Fruit fly (Drosophila melanogaster) whole organism, embryonic: ENCODE measurements around the gene CG18747.
A peak's percentile ranks its signal among the peaks of the same experiment; 100 is the strongest.

Experiments used
- Asciz ChIP-seq: fragments of 200-800 bp; sonication (Bioruptor generic); optimal IDR thresholded peaks from 2 replicates; lab custom pipeline; 2017; ENCODE audit warnings: missing biosample characterization, mild to moderate bottlenecking, missing genetic modification characterization, missing genetic modification reagents
- CG10654 ChIP-seq: fragments of 200-800 bp; sonication (Bioruptor generic); optimal IDR thresholded peaks from 2 replicates; lab custom pipeline; 2016; ENCODE audit warnings: missing biosample characterization, missing genetic modification characterization
- CG11695 ChIP-seq: fragments of 200-800 bp; sonication (Bioruptor generic); IDR thresholded peaks from 3 replicates; pipeline ENCODE4 v1.3.6; 2022; ENCODE audit warnings: missing biosample characterization, missing genetic modification characterization
- CG11696 ChIP-seq: fragments of 200-800 bp; sonication (Bioruptor generic); IDR thresholded peaks from 2 replicates; pipeline ENCODE4 v1.3.6; 2022; ENCODE audit warnings: missing biosample characterization, missing genetic modification characterization
- CG13424 ChIP-seq: fragments of 200-800 bp; sonication (Bioruptor generic); optimal IDR thresholded peaks from 2 replicates; lab custom pipeline; 2019; ENCODE audit warnings: missing biosample characterization, mild to moderate bottlenecking, missing genetic modification characterization, moderate library complexity
- CG13894 ChIP-seq: fragments of 200-800 bp; sonication (Bioruptor generic); optimal IDR thresholded peaks from 3 replicates; lab custom pipeline; 2018; ENCODE audit warnings: missing biosample characterization, mild to moderate bottlenecking, missing genetic modification characterization, moderate library complexity
- CG14014 ChIP-seq: fragments of 200-800 bp; sonication (Bioruptor generic); IDR thresholded peaks from 2 replicates; pipeline ENCODE4 v1.3.6; 2022; ENCODE audit warnings: missing biosample characterization, missing genetic modification characterization
- CG14710 ChIP-seq: fragments of 200-800 bp; sonication (Bioruptor generic); optimal IDR thresholded peaks from 3 replicates; lab custom pipeline; 2019; ENCODE audit warnings: missing biosample characterization, mild to moderate bottlenecking, missing genetic modification characterization, moderate library complexity
- CG15073 ChIP-seq: fragments of 200-800 bp; sonication (Bioruptor generic); optimal IDR thresholded peaks from 2 replicates; lab custom pipeline; 2016; ENCODE audit warnings: missing biosample characterization, missing genetic modification characterization
- CG15269 ChIP-seq: fragments of 200-800 bp; sonication (Bioruptor generic); optimal IDR thresholded peaks from 2 replicates; lab custom pipeline; 2018; ENCODE audit warnings: missing biosample characterization, mild to moderate bottlenecking, missing genetic modification characterization, moderate library complexity
- CG15696 ChIP-seq: fragments of 200-800 bp; sonication (Bioruptor generic); optimal IDR thresholded peaks from 2 replicates; lab custom pipeline; 2019; ENCODE audit warnings: missing biosample characterization, mild to moderate bottlenecking, missing genetic modification characterization, moderate library complexity
- CG16815 ChIP-seq: fragments of 200-800 bp; sonication (Bioruptor generic); optimal IDR thresholded peaks from 3 replicates; lab custom pipeline; 2017; ENCODE audit warnings: missing biosample characterization, mild to moderate bottlenecking, missing genetic modification characterization
- CG17568 ChIP-seq: fragments of 200-800 bp; sonication (Bioruptor generic); optimal IDR thresholded peaks from 2 replicates; lab custom pipeline; 2018; ENCODE audit warnings: missing biosample characterization, mild to moderate bottlenecking, missing genetic modification characterization, moderate library complexity
- CG3281 ChIP-seq: fragments of 200-800 bp; sonication (Bioruptor generic); optimal IDR thresholded peaks from 3 replicates; lab custom pipeline; 2017; ENCODE audit warnings: missing biosample characterization, mild to moderate bottlenecking, missing genetic modification characterization
- CG4617 ChIP-seq: fragments of 200-800 bp; sonication (Bioruptor generic); optimal IDR thresholded peaks from 3 replicates; lab custom pipeline; 2016; ENCODE audit warnings: missing biosample characterization, missing genetic modification characterization, borderline replicate concordance
- CG4707 ChIP-seq: fragments of 200-800 bp; sonication (Bioruptor generic); optimal IDR thresholded peaks from 2 replicates; lab custom pipeline; 2018; ENCODE audit warnings: missing biosample characterization, mild to moderate bottlenecking, missing genetic modification characterization, moderate library complexity
- CG6654 ChIP-seq: fragments of 200-800 bp; sonication (Bioruptor generic); optimal IDR thresholded peaks from 2 replicates; lab custom pipeline; 2017; ENCODE audit warnings: missing biosample characterization, mild to moderate bottlenecking, missing genetic modification characterization
- CG6813 ChIP-seq: fragments of 200-800 bp; sonication (Bioruptor generic); optimal IDR thresholded peaks from 2 replicates; lab custom pipeline; 2017; ENCODE audit warnings: missing biosample characterization, missing genetic modification characterization, mild to moderate bottlenecking, moderate library complexity, missing genetic modification reagents
- CG7928 ChIP-seq: fragments of 200-800 bp; sonication (Bioruptor generic); optimal IDR thresholded peaks from 2 replicates; lab custom pipeline; 2017; ENCODE audit warnings: missing biosample characterization, mild to moderate bottlenecking, missing genetic modification characterization
- CG8388 ChIP-seq: fragments of 200-800 bp; sonication (Bioruptor generic); optimal IDR thresholded peaks from 2 replicates; lab custom pipeline; 2019; ENCODE audit warnings: missing biosample characterization, mild to moderate bottlenecking, missing genetic modification characterization, moderate library complexity
- CG8478 ChIP-seq: fragments of >200 bp; optimal IDR thresholded peaks from 2 replicates; lab custom pipeline; 2018
- CG9797 ChIP-seq: fragments of 200-800 bp; sonication (Bioruptor generic); optimal IDR thresholded peaks from 3 replicates; lab custom pipeline; 2018; ENCODE audit warnings: missing biosample characterization, mild to moderate bottlenecking, missing genetic modification characterization
- Dad ChIP-seq: fragments of 200-800 bp; sonication (Bioruptor generic); optimal IDR thresholded peaks from 3 replicates; lab custom pipeline; 2016; ENCODE audit warnings: missing biosample characterization, missing genetic modification characterization
- Dll ChIP-seq: fragments of 200-800 bp; sonication (Bioruptor generic); IDR thresholded peaks from 4 replicates; pipeline ENCODE4 v1.3.6; 2022; ENCODE audit warnings: missing biosample characterization, missing genetic modification characterization; ENCODE audit not compliant: partially characterized antibody
- Fer1 ChIP-seq: fragments of 200-800 bp; sonication (Bioruptor generic); optimal IDR thresholded peaks from 2 replicates; lab custom pipeline; 2017; ENCODE audit warnings: missing biosample characterization, mild to moderate bottlenecking, missing genetic modification characterization
- Hmx ChIP-seq: fragments of 200-800 bp; sonication (Bioruptor generic); optimal IDR thresholded peaks from 2 replicates; lab custom pipeline; 2016; ENCODE audit warnings: missing biosample characterization, missing genetic modification characterization
- Hr3 ChIP-seq: fragments of 200-800 bp; sonication (Bioruptor generic); optimal IDR thresholded peaks from 3 replicates; lab custom pipeline; 2016; ENCODE audit warnings: missing biosample characterization, missing genetic modification characterization
- NC2β ChIP-seq: fragments of 200-800 bp; sonication (Bioruptor generic); optimal IDR thresholded peaks from 2 replicates; lab custom pipeline; 2016; ENCODE audit warnings: missing biosample characterization, missing genetic modification characterization
- Nf-YB ChIP-seq: fragments of 200-800 bp; sonication (Bioruptor generic); optimal IDR thresholded peaks from 3 replicates; lab custom pipeline; 2019; ENCODE audit warnings: missing biosample characterization, mild to moderate bottlenecking, missing genetic modification characterization, moderate library complexity
- NfI ChIP-seq: fragments of 200-800 bp; sonication (Bioruptor generic); optimal IDR thresholded peaks from 3 replicates; lab custom pipeline; 2018; ENCODE audit warnings: missing biosample characterization, mild to moderate bottlenecking, missing genetic modification characterization, moderate library complexity
- Oli ChIP-seq: fragments of 200-800 bp; sonication (Bioruptor generic); optimal IDR thresholded peaks from 2 replicates; lab custom pipeline; 2018; ENCODE audit warnings: missing biosample characterization, mild to moderate bottlenecking, missing genetic modification characterization, moderate library complexity
- Sin3A ChIP-seq: fragments of >200 bp; optimal IDR thresholded peaks from 2 replicates; lab custom pipeline; 2018
- Six4 ChIP-seq: fragments of 200-800 bp; sonication (Bioruptor generic); optimal IDR thresholded peaks from 2 replicates; lab custom pipeline; 2016; ENCODE audit warnings: missing biosample characterization, missing genetic modification characterization
- Taf1 ChIP-seq: fragments of 200-800 bp; sonication (Bioruptor generic); IDR thresholded peaks from 2 replicates; pipeline ENCODE4 v1.3.6; 2022; ENCODE audit warnings: missing biosample characterization, missing genetic modification characterization
- ac ChIP-seq: fragments of 200-800 bp; sonication (Bioruptor generic); optimal IDR thresholded peaks from 3 replicates; lab custom pipeline; 2017; ENCODE audit warnings: missing biosample characterization, mild to moderate bottlenecking, missing genetic modification characterization
- ap ChIP-seq: fragments of 200-800 bp; sonication (Bioruptor generic); IDR thresholded peaks from 2 replicates; pipeline ENCODE4 v1.3.6; 2022; ENCODE audit warnings: missing biosample characterization, missing genetic modification characterization
- chif ChIP-seq, 2 experiments: fragments of 200-800 bp; sonication (Bioruptor generic); optimal IDR thresholded peaks; 3 replicates each; lab custom pipeline; 2016; ENCODE audit warnings: missing biosample characterization in 2 of 2, missing genetic modification characterization in 2 of 2
- chinmo ChIP-seq: fragments of 200-800 bp; sonication (Bioruptor generic); IDR thresholded peaks from 4 replicates; pipeline ENCODE4 v1.3.6; 2022; ENCODE audit warnings: missing biosample characterization, missing genetic modification characterization; ENCODE audit not compliant: partially characterized antibody
- croc ChIP-seq: fragments of 200-800 bp; sonication (Bioruptor generic); conservative IDR thresholded peaks from 3 replicates; pipeline ENCODE4 v1.3.6; 2022; ENCODE audit warnings: missing biosample characterization, missing genetic modification characterization
- fd64A ChIP-seq: fragments of 200-800 bp; sonication (Bioruptor generic); optimal IDR thresholded peaks from 3 replicates; lab custom pipeline; 2018; ENCODE audit warnings: missing biosample characterization, mild to moderate bottlenecking, missing genetic modification characterization
- fru ChIP-seq: fragments of >200 bp; optimal IDR thresholded peaks from 2 replicates; lab custom pipeline; 2017
- gsb ChIP-seq: fragments of 200-800 bp; sonication (Bioruptor generic); IDR thresholded peaks from 2 replicates; pipeline ENCODE4 v1.3.6; 2022; ENCODE audit warnings: missing biosample characterization, missing genetic modification characterization
- her ChIP-seq: fragments of 200-800 bp; sonication (Bioruptor generic); optimal IDR thresholded peaks from 2 replicates; lab custom pipeline; 2016; ENCODE audit warnings: missing biosample characterization, missing genetic modification characterization
- lab ChIP-seq: fragments of 200-800 bp; sonication (Bioruptor generic); optimal IDR thresholded peaks from 3 replicates; lab custom pipeline; 2017; ENCODE audit warnings: missing biosample characterization, missing genetic modification characterization, mild to moderate bottlenecking, moderate library complexity, missing genetic modification reagents
- lbe ChIP-seq: fragments of 200-800 bp; sonication (Bioruptor generic); optimal IDR thresholded peaks from 2 replicates; lab custom pipeline; 2016; ENCODE audit warnings: missing biosample characterization, mild to moderate bottlenecking, missing genetic modification characterization
- lov ChIP-seq, 2 experiments: fragments of 200-800 bp in 1 of 2; fragments of >200 bp in 1 of 2; sonication (Bioruptor generic) in 1 of 2; IDR thresholded peaks in 1 of 2; optimal IDR thresholded peaks in 1 of 2; 2 replicates in 1 of 2; 3 replicates in 1 of 2; pipeline versions ENCODE4 v1.3.6 to Lab custom; 2017 to 2022; ENCODE audit warnings: missing biosample characterization in 1 of 2, missing genetic modification characterization in 1 of 2
- rib ChIP-seq: fragments of 200-800 bp; sonication (Bioruptor generic); IDR thresholded peaks from 2 replicates; pipeline ENCODE4 v1.3.6; 2022; ENCODE audit warnings: missing biosample characterization, missing genetic modification characterization
- sd ChIP-seq: fragments of 200-800 bp; sonication (Bioruptor generic); optimal IDR thresholded peaks from 3 replicates; lab custom pipeline; 2018; ENCODE audit warnings: missing biosample characterization, mild to moderate bottlenecking, missing genetic modification characterization, moderate library complexity
- sens ChIP-seq: fragments of 200-800 bp; sonication (Bioruptor generic); peaks from one replicate; lab custom pipeline; 2016; ENCODE audit warnings: missing biosample characterization, missing genetic modification characterization
- tap ChIP-seq: fragments of 200-800 bp; optimal IDR thresholded peaks from 3 replicates; lab custom pipeline; 2019; ENCODE audit warnings: missing biosample characterization, mild to moderate bottlenecking, missing genetic modification characterization, moderate library complexity
- ttk ChIP-seq: fragments of 200-800 bp; sonication (Bioruptor generic); IDR thresholded peaks from 2 replicates; pipeline ENCODE4 v2.1.2; 2022; ENCODE audit warnings: missing biosample characterization, missing genetic modification characterization

CG18747 gene

dm6 chr3R:7779620-7780019 is 3.6 kb downstream of the CG18747 start (continued):
- no peak for TF ChIP-seq sd (tag; lab: Kevin White, UChicago)
- TF ChIP-seq NC2β (GFP tag; lab: Kevin White, UChicago) = no peak
- no peak for TF ChIP-seq Sin3A (lab: Kevin White, UChicago)
- no peak for TF ChIP-seq her
- TF ChIP-seq Oli = peak; percentile 42
- TF ChIP-seq Dad (GFP tag; lab: Kevin White, UChicago) = no peak
- no peak for TF ChIP-seq lbe (GFP tag; lab: Kevin White, UChicago)
- no peak for TF ChIP-seq CG8478
- TF ChIP-seq CG6813 (GFP tag; lab: Kevin White, UChicago) = no peak
- peak; percentile 29 for TF ChIP-seq CG8388 (GFP tag; lab: Kevin White, UChicago)
- TF ChIP-seq CG13424 (tag; lab: Kevin White, UChicago) = peak; percentile 47
- TF ChIP-seq CG9797 = no peak
- no peak for TF ChIP-seq ap (GFP tag; lab: Robert Waterston, UW)
- TF ChIP-seq CG16815 (GFP tag; lab: Kevin White, UChicago) = no peak
- TF ChIP-seq Nf-YB (GFP tag; lab: Kevin White, UChicago) = no peak
- TF ChIP-seq sens (GFP tag; lab: Kevin White, UChicago) = peak; percentile 59
- no peak for TF ChIP-seq CG7928 (GFP tag; lab: Kevin White, UChicago)
- no peak for TF ChIP-seq CG6654 (GFP tag; lab: Kevin White, UChicago)
- TF ChIP-seq croc = no peak
- no peak for TF ChIP-seq lab (GFP tag; lab: Kevin White, UChicago)
- peak; percentile 79 for TF ChIP-seq CG4707 (GFP tag; lab: Kevin White, UChicago)
- no peak for TF ChIP-seq CG4617 (GFP tag; lab: Kevin White, UChicago)
- TF ChIP-seq fd64A = peak; percentile 34
- TF ChIP-seq CG13894 (tag; lab: Kevin White, UChicago) = no peak
- peak; percentile 10; the same call in 1 of the 2 replicates for TF ChIP-seq ttk (GFP tag; lab: Robert Waterston, UW)
- no peak for TF ChIP-seq Six4
- no peak for TF ChIP-seq rib (GFP tag; lab: Robert Waterston, UW)
- 0 out of 2 replicates have a peak, but pooled peaks have one; percentile 8 for TF ChIP-seq CG11696 (GFP tag; lab: Robert Waterston, UW)
- no peak for TF ChIP-seq CG15073 (GFP tag; lab: Kevin White, UChicago)
- TF ChIP-seq CG14710 (tag; lab: Kevin White, UChicago) = no peak
- TF ChIP-seq Hmx (GFP tag; lab: Kevin White, UChicago) = no peak
- no peak for TF ChIP-seq CG10654 (GFP tag; lab: Kevin White, UChicago)
- no peak for TF ChIP-seq fru (lab: Kevin White, UChicago)
- TF ChIP-seq Fer1 (GFP tag; lab: Kevin White, UChicago) = no peak
- TF ChIP-seq CG3281 (GFP tag; lab: Kevin White, UChicago) = no peak
- no peak for TF ChIP-seq Taf1
- no peak for TF ChIP-seq chif (GFP tag; optimal IDR thresholded peaks at IDR 0.05; lab: Kevin White, UChicago)
- TF ChIP-seq NfI (GFP tag; lab: Kevin White, UChicago) = peak; percentile 64
- no peak for TF ChIP-seq ac
- TF ChIP-seq lov (optimal IDR thresholded peaks at IDR 0.05; lab: Kevin White, UChicago) = no peak
- TF ChIP-seq lov (GFP tag; IDR thresholded peaks at IDR 0.05; lab: Robert Waterston, UW) = peak; percentile 78; the same call in 2 of the 3 replicates
- TF ChIP-seq Hr3 (GFP tag; lab: Kevin White, UChicago) = no peak
- TF ChIP-seq CG17568 = peak; percentile 12
- TF ChIP-seq tap (tag; lab: Kevin White, UChicago) = peak; percentile 19
- TF ChIP-seq Dll = no peak
- TF ChIP-seq CG11695 = no peak
- TF ChIP-seq chinmo (GFP tag; lab: Robert Waterston, UW) = 0 out of 4 replicates have a peak, but pooled peaks have one; percentile 38
- TF ChIP-seq gsb (GFP tag; lab: Robert Waterston, UW) = no peak
- peak; percentile 11 for TF ChIP-seq CG15696 (tag; lab: Kevin White, UChicago)
- TF ChIP-seq Asciz (GFP tag; lab: Kevin White, UChicago) = peak; percentile 57
- no peak for TF ChIP-seq CG14014 (GFP tag; lab: Robert Waterston, UW)
- TF ChIP-seq CG15269 (tag; lab: Kevin White, UChicago) = peak; percentile 50
